Worm (Caenorhabditis elegans) whole organism, L4 larva: ENCODE measurements around the gene syd-2.
A peak's percentile ranks its signal among the peaks of the same experiment; 100 is the strongest.

Source experiments
- F26F4.8 ChIP-seq: fragments of 200-800 bp; sonication (Bioruptor generic); conservative IDR thresholded peaks from 2 replicates; pipeline ENCODE4 v1.3.6; 2022; ENCODE audit warnings: missing genetic modification characterization, missing compliant biosample characterization
- T20F7.1 ChIP-seq: fragments of 200-800 bp; sonication (Bioruptor generic); optimal IDR thresholded peaks from 2 replicates; lab custom pipeline; 2018; ENCODE audit warnings: mild to moderate bottlenecking, missing genetic modification characterization, missing compliant biosample characterization
- aha-1 ChIP-seq: fragments of 150-350 bp; peaks from one replicate; lab custom pipeline; 2014; ENCODE audit warnings: missing biosample characterization, missing genetic modification characterization
- aly-2 ChIP-seq: sonication (generic microtip); optimal IDR thresholded peaks from 2 replicates; lab custom pipeline; 2018; ENCODE audit warnings: missing biosample characterization, missing genetic modification characterization
- ama-1 ChIP-seq: fragments of 150-350 bp; optimal IDR thresholded peaks from 2 replicates; lab custom pipeline; 2014; ENCODE audit warnings: inconsistent platforms, mixed read lengths
- attf-4 ChIP-seq: sonication (generic microtip); optimal IDR thresholded peaks from 3 replicates; lab custom pipeline; 2017; ENCODE audit warnings: missing biosample characterization, missing genetic modification characterization
- ceh-20 ChIP-seq: fragments of 200-800 bp; sonication (Bioruptor generic); IDR thresholded peaks from 2 replicates; pipeline ENCODE4 v1.3.6; 2022; ENCODE audit warnings: missing genetic modification reagents, missing genetic modification characterization, missing compliant biosample characterization
- ceh-28 ChIP-seq: fragments of 150-350 bp; optimal IDR thresholded peaks from 2 replicates; lab custom pipeline; 2014; ENCODE audit warnings: missing biosample characterization, missing genetic modification reagents, missing genetic modification characterization
- ceh-44 ChIP-seq: fragments of 200-800 bp; sonication (Bioruptor generic); IDR thresholded peaks from 2 replicates; pipeline ENCODE4 v1.3.6; 2022; ENCODE audit warnings: missing genetic modification reagents, missing genetic modification characterization, missing compliant biosample characterization
- ceh-62 ChIP-seq: sonication (generic microtip); optimal IDR thresholded peaks from 2 replicates; lab custom pipeline; 2017; ENCODE audit warnings: missing biosample characterization, missing genetic modification characterization
- ceh-82 ChIP-seq: sonication (generic microtip); optimal IDR thresholded peaks from 2 replicates; lab custom pipeline; 2017; ENCODE audit warnings: missing biosample characterization, missing genetic modification characterization
- cey-2 ChIP-seq: sonication (generic microtip); optimal IDR thresholded peaks from 3 replicates; lab custom pipeline; 2017; ENCODE audit warnings: missing genetic modification characterization, mild to moderate bottlenecking, missing compliant biosample characterization, antibody characterized with exemption, borderline replicate concordance; ENCODE audit not compliant: insufficient read depth
- ctbp-1 ChIP-seq: fragments of 200-800 bp; sonication (Bioruptor generic); IDR thresholded peaks from 2 replicates; pipeline ENCODE4 v1.3.6; 2022; ENCODE audit warnings: missing genetic modification reagents, missing genetic modification characterization, missing compliant biosample characterization
- daf-16 ChIP-seq, 3 experiments: sonication (generic microtip); optimal IDR thresholded peaks; 2 replicates each; lab custom pipeline; 2016 to 2017; ENCODE audit warnings: missing genetic modification characterization in 3 of 3, missing genetic modification reagents in 3 of 3, mild to moderate bottlenecking in 2 of 3, missing compliant biosample characterization in 2 of 3, missing biosample characterization in 1 of 3, moderate library complexity in 1 of 3
- daf-19 ChIP-seq: fragments of 200-800 bp; sonication (Bioruptor generic); conservative IDR thresholded peaks from 2 replicates; pipeline ENCODE4 v1.3.6; 2022; ENCODE audit warnings: missing genetic modification characterization, missing compliant biosample characterization
- dmd-6 ChIP-seq: fragments of 200-800 bp; sonication (Bioruptor generic); IDR thresholded peaks from 2 replicates; pipeline ENCODE4 v1.3.6; 2022; ENCODE audit warnings: missing genetic modification reagents, missing genetic modification characterization, missing compliant biosample characterization
- dmd-8 ChIP-seq: fragments of 200-800 bp; sonication (Bioruptor generic); IDR thresholded peaks from 2 replicates; pipeline ENCODE4 v1.3.6; 2022; ENCODE audit warnings: missing genetic modification characterization, missing compliant biosample characterization
- dmd-9 ChIP-seq: fragments of 200-800 bp; sonication (Bioruptor generic); IDR thresholded peaks from 2 replicates; pipeline ENCODE4 v1.3.6; 2022; ENCODE audit warnings: missing genetic modification reagents, missing genetic modification characterization, missing compliant biosample characterization
- dpl-1 ChIP-seq: fragments of 150-350 bp; optimal IDR thresholded peaks from 2 replicates; lab custom pipeline; 2014; ENCODE audit warnings: missing biosample characterization, missing genetic modification reagents, missing genetic modification characterization
- dve-1 ChIP-seq: sonication (generic microtip); optimal IDR thresholded peaks from 2 replicates; lab custom pipeline; 2017; ENCODE audit warnings: antibody characterized with exemption, mild to moderate bottlenecking, missing genetic modification characterization, missing compliant biosample characterization; ENCODE audit not compliant: insufficient read depth
- egl-27 ChIP-seq: sonication (generic microtip); optimal IDR thresholded peaks from 3 replicates; lab custom pipeline; 2017; ENCODE audit warnings: missing biosample characterization, missing genetic modification reagents, missing genetic modification characterization
- egl-43 ChIP-seq: fragments of 200-800 bp; sonication (Bioruptor generic); IDR thresholded peaks from 2 replicates; pipeline ENCODE4 v1.3.6; 2022; ENCODE audit warnings: missing genetic modification reagents, missing genetic modification characterization, missing compliant biosample characterization
- hlh-11 ChIP-seq: fragments of 200-800 bp; sonication (Bioruptor generic); optimal IDR thresholded peaks from 2 replicates; lab custom pipeline; 2018; ENCODE audit warnings: mild to moderate bottlenecking, missing genetic modification characterization, missing compliant biosample characterization
- hlh-30 ChIP-seq: sonication (generic microtip); optimal IDR thresholded peaks from 2 replicates; lab custom pipeline; 2017; ENCODE audit warnings: antibody characterized with exemption, mild to moderate bottlenecking, missing genetic modification characterization, missing compliant biosample characterization; ENCODE audit not compliant: insufficient read depth
- jun-1 ChIP-seq: fragments of 150-350 bp; optimal IDR thresholded peaks from 2 replicates; lab custom pipeline; 2014; ENCODE audit warnings: missing biosample characterization, missing genetic modification reagents, missing genetic modification characterization
- lin-1 ChIP-seq: fragments of 200-800 bp; sonication (Bioruptor generic); IDR thresholded peaks from 2 replicates; pipeline ENCODE4 v1.3.6; 2022; ENCODE audit warnings: missing genetic modification reagents, missing genetic modification characterization, missing compliant biosample characterization
- lin-15B ChIP-seq: fragments of 150-350 bp; sonication (generic microtip); optimal IDR thresholded peaks from 3 replicates; lab custom pipeline; 2014; ENCODE audit warnings: missing biosample characterization, missing genetic modification characterization
- lin-29 ChIP-seq: fragments of 200-800 bp; sonication (Bioruptor generic); IDR thresholded peaks from 2 replicates; pipeline ENCODE4 v1.3.6; 2022; ENCODE audit warnings: missing genetic modification reagents, missing genetic modification characterization, missing compliant biosample characterization
- lin-39 ChIP-seq: fragments of 150-350 bp; optimal IDR thresholded peaks from 2 replicates; lab custom pipeline; 2014; ENCODE audit warnings: missing biosample characterization, missing genetic modification reagents, missing genetic modification characterization
- lsy-2 ChIP-seq, 2 experiments: fragments of 150-350 bp in 1 of 2; sonication (generic microtip) in 1 of 2; optimal IDR thresholded peaks; 2 replicates each; lab custom pipeline; 2014 to 2017; ENCODE audit warnings: missing biosample characterization in 2 of 2, missing genetic modification characterization in 2 of 2
- mdl-1 ChIP-seq, 2 experiments: fragments of 150-350 bp in 1 of 2; sonication (generic microtip) in 1 of 2; optimal IDR thresholded peaks; 2 replicates each; lab custom pipeline; 2014 to 2017; ENCODE audit warnings: missing biosample characterization in 2 of 2, missing genetic modification characterization in 2 of 2
- mep-1 ChIP-seq: fragments of 150-350 bp; sonication (generic microtip); optimal IDR thresholded peaks from 3 replicates; lab custom pipeline; 2014; ENCODE audit warnings: missing biosample characterization, missing genetic modification characterization
- mes-2 ChIP-seq: sonication (generic microtip); optimal IDR thresholded peaks from 2 replicates; lab custom pipeline; 2016; ENCODE audit warnings: missing genotype, mild to moderate bottlenecking, missing genetic modification characterization, missing compliant biosample characterization; ENCODE audit not compliant: poor library complexity, severe bottlenecking
- nhr-102 ChIP-seq: sonication (generic microtip); optimal IDR thresholded peaks from 2 replicates; lab custom pipeline; 2016; ENCODE audit warnings: mild to moderate bottlenecking, missing genetic modification characterization, moderate library complexity, missing compliant biosample characterization
- nhr-111 ChIP-seq: fragments of 200-800 bp; sonication (Bioruptor generic); optimal IDR thresholded peaks from 2 replicates; lab custom pipeline; 2018; ENCODE audit warnings: mild to moderate bottlenecking, missing genetic modification characterization, missing compliant biosample characterization
- nhr-28 ChIP-seq: fragments of 150-350 bp; optimal IDR thresholded peaks from 2 replicates; lab custom pipeline; 2014; ENCODE audit warnings: missing biosample characterization, missing genetic modification characterization
- nhr-41 ChIP-seq: fragments of 200-800 bp; sonication (Bioruptor generic); IDR thresholded peaks from 2 replicates; pipeline ENCODE4 v1.3.6; 2022; ENCODE audit warnings: missing genetic modification reagents, missing genetic modification characterization, missing compliant biosample characterization
- nhr-42 ChIP-seq: fragments of 200-800 bp; sonication (Bioruptor generic); IDR thresholded peaks from 2 replicates; pipeline ENCODE4 v1.3.6; 2022; ENCODE audit warnings: missing genetic modification characterization, missing compliant biosample characterization
- nhr-48 ChIP-seq: sonication (generic microtip); optimal IDR thresholded peaks from 2 replicates; lab custom pipeline; 2016; ENCODE audit warnings: mild to moderate bottlenecking, missing genetic modification characterization, missing compliant biosample characterization
- pqm-1 ChIP-seq: sonication (generic microtip); optimal IDR thresholded peaks from 2 replicates; lab custom pipeline; 2017; ENCODE audit warnings: missing biosample characterization, missing genetic modification characterization
- rbr-2 ChIP-seq: sonication (generic microtip); optimal IDR thresholded peaks from 2 replicates; lab custom pipeline; 2016; ENCODE audit warnings: missing genotype, missing genetic modification characterization, missing compliant biosample characterization
- sdz-12 ChIP-seq: fragments of 200-800 bp; sonication (Bioruptor generic); optimal IDR thresholded peaks from 2 replicates; lab custom pipeline; 2018; ENCODE audit warnings: mild to moderate bottlenecking, missing genetic modification characterization, missing compliant biosample characterization
- snpc-1.2 ChIP-seq: fragments of 200-800 bp; sonication (Bioruptor generic); IDR thresholded peaks from 2 replicates; pipeline ENCODE4 v1.3.6; 2022; ENCODE audit warnings: missing genetic modification reagents, missing genetic modification characterization, missing compliant biosample characterization
- spr-1 ChIP-seq: sonication (generic microtip); optimal IDR thresholded peaks from 2 replicates; lab custom pipeline; 2016; ENCODE audit warnings: mild to moderate bottlenecking, missing genetic modification characterization, missing compliant biosample characterization
- unc-130 ChIP-seq: sonication (generic microtip); optimal IDR thresholded peaks from 2 replicates; lab custom pipeline; 2016; ENCODE audit warnings: missing genetic modification reagents, missing genetic modification characterization, missing compliant biosample characterization
- unc-62 ChIP-seq, 3 experiments: fragments of 150-350 bp in 1 of 3; sonication (generic microtip); optimal IDR thresholded peaks in 2 of 3; peaks in 1 of 3; 1 replicate in 1 of 3; 2 replicates in 2 of 3; lab custom pipeline; 2014 to 2017; ENCODE audit warnings: missing biosample characterization in 3 of 3, missing genetic modification characterization in 3 of 3, missing genetic modification reagents in 3 of 3, missing genotype in 1 of 3
- zag-1 ChIP-seq: fragments of 150-350 bp; optimal IDR thresholded peaks from 2 replicates; lab custom pipeline; 2014; ENCODE audit warnings: missing biosample characterization, missing genetic modification characterization
- zfp-2 ChIP-seq: sonication (generic microtip); optimal IDR thresholded peaks from 2 replicates; lab custom pipeline; 2016; ENCODE audit warnings: mild to moderate bottlenecking, missing genetic modification characterization, missing compliant biosample characterization
- zip-11 ChIP-seq: fragments of 200-800 bp; sonication (Bioruptor generic); IDR thresholded peaks from 2 replicates; pipeline ENCODE4 v1.3.6; 2022; ENCODE audit warnings: missing genetic modification characterization, missing compliant biosample characterization
- ztf-7 ChIP-seq: fragments of 150-350 bp; optimal IDR thresholded peaks from 2 replicates; lab custom pipeline; 2014; ENCODE audit warnings: missing biosample characterization, missing genetic modification characterization

Gene syd-2

ce11 chrX:10532180-10532833 lies 22.7 kb downstream of the syd-2 start:
- TF ChIP-seq T20F7.1 (GFP tag; lab: Kevin White, UChicago) (peak; percentile 32), dmd-9 (GFP tag; lab: Robert Waterston, UW) (no peak), cey-2 (tag; lab: Kevin White, UChicago) (no peak), lin-1 (GFP tag; lab: Robert Waterston, UW) (peak; percentile 60; the same call in 1 of the 2 replicates), rbr-2 (no peak), F26F4.8 (GFP tag; lab: Robert Waterston, UW) (no peak), sdz-12 (GFP tag; lab: Kevin White, UChicago) (no peak), nhr-102 (no peak), nhr-48 (tag; lab: Kevin White, UChicago) (peak; percentile 56), ceh-28 (tag; lab: Kevin White, UChicago) (no peak), zag-1 (no peak), unc-130 (GFP tag; lab: Kevin White, UChicago) (no peak), ama-1 (lab: Kevin White, UChicago) (no peak), nhr-42 (no peak), hlh-11 (tag; lab: Kevin White, UChicago) (peak; percentile 50), nhr-28 (tag; lab: Kevin White, UChicago) (peak; percentile 40), jun-1 (tag; lab: Kevin White, UChicago) (no peak), zfp-2 (tag; lab: Kevin White, UChicago) (no peak), egl-43 (GFP tag; lab: Robert Waterston, UW) (no peak), ceh-20 (GFP tag; lab: Robert Waterston, UW) (no peak), ceh-82 (tag; lab: Kevin White, UChicago) (no peak), nhr-41 (GFP tag; lab: Robert Waterston, UW) (no peak), daf-16 (GFP tag; optimal IDR thresholded peaks at IDR 0.05; lab: Kevin White, UChicago) (no peak), daf-16 (tag; optimal IDR thresholded peaks at IDR 0.05; lab: Kevin White, UChicago) (peak; percentile 63), lsy-2 (tag; optimal IDR thresholded peaks at IDR 0.05; lab: Kevin White, UChicago) (no peak), spr-1 (no peak), pqm-1 (peak; percentile 10), dve-1 (tag; lab: Kevin White, UChicago) (peak; percentile 57), ceh-62 (tag; lab: Kevin White, UChicago) (no peak), dmd-6 (GFP tag; lab: Robert Waterston, UW) (peak; percentile 52; the same call in 1 of the 2 replicates), ceh-44 (GFP tag; lab: Robert Waterston, UW) (no peak), mdl-1 (tag; optimal IDR thresholded peaks at IDR 0.05; lab: Kevin White, UChicago) (peak in 1 of 2 experiments; percentile 3), egl-27 (no peak), aly-2 (tag; lab: Kevin White, UChicago) (no peak), ctbp-1 (GFP tag; lab: Robert Waterston, UW) (no peak), daf-19 (GFP tag; lab: Robert Waterston, UW) (no peak), hlh-30 (tag; lab: Kevin White, UChicago) (peak; percentile 23), unc-62 (GFP tag; optimal IDR thresholded peaks at IDR 0.05 in 1 of 2; lab: Kevin White, UChicago) (peak in 1 of 2 experiments; percentile 91), unc-62 (tag; optimal IDR thresholded peaks at IDR 0.05; lab: Kevin White, UChicago) (no peak), dpl-1 (GFP tag; lab: Kevin White, UChicago) (no peak), aha-1 (tag; lab: Kevin White, UChicago) (peak; percentile 3), mes-2 (tag; lab: Kevin White, UChicago) (no peak), lin-39 (tag; lab: Kevin White, UChicago) (no peak), nhr-111 (GFP tag; lab: Kevin White, UChicago) (no peak), ztf-7 (tag; lab: Kevin White, UChicago) (no peak), snpc-1.2 (GFP tag; lab: Robert Waterston, UW) (no peak), attf-4 (tag; lab: Kevin White, UChicago) (no peak), lin-29 (GFP tag; lab: Robert Waterston, UW) (no peak), zip-11 (GFP tag; lab: Robert Waterston, UW) (no peak), mep-1 (tag; lab: Kevin White, UChicago) (peak; percentile 24), dmd-8 (GFP tag; lab: Robert Waterston, UW) (no peak), lin-15B (tag; lab: Kevin White, UChicago) (no peak)
